Worm (Caenorhabditis elegans): ENCODE measurements around the gene F40G12.7.

Gene F40G12.7

ce11 chrV:14246761-14247160 lies 27.6 kb upstream of the F40G12.7 start, which contains the start of gene K02E11.3:
TSS of gene K02E11.3 (minus strand) at chrV:14246861.
- TF ChIP-seq ceh-24 (tag; optimal IDR thresholded peaks at IDR 0.05) (no peak), npax-4 (tag; optimal IDR thresholded peaks at IDR 0.05) (no peak), F13H6.1 (tag; optimal IDR thresholded peaks at IDR 0.05) (no peak), C38D4.7 (GFP tag; optimal IDR thresholded peaks at IDR 0.05) (no peak), pha-2 (tag; optimal IDR thresholded peaks at IDR 0.05) (no peak), fkh-10 (GFP tag; optimal IDR thresholded peaks at IDR 0.05) (no peak), elt-2 (tag; optimal IDR thresholded peaks at IDR 0.05) (no peak), ceh-31 (tag; optimal IDR thresholded peaks at IDR 0.05) (no peak), unc-42 (tag; optimal IDR thresholded peaks at IDR 0.05) (no peak), dve-1 (tag; optimal IDR thresholded peaks at IDR 0.05) (no peak), sox-4 (tag; optimal IDR thresholded peaks at IDR 0.05) (no peak), C08G9.2 (tag; optimal IDR thresholded peaks at IDR 0.05) (no peak), pha-4 (tag; optimal IDR thresholded peaks at IDR 0.05) (no peak)

ce11 chrV:14248025-14248424 lies 26.3 kb upstream of the F40G12.7 start, which contains the start of gene K02E11.4:
TSS of gene K02E11.4 (minus strand) at chrV:14248125.
- TF ChIP-seq lin-11 (tag; optimal IDR thresholded peaks at IDR 0.05) (no peak), elt-2 (tag; optimal IDR thresholded peaks at IDR 0.05) (no peak), sox-2 (GFP tag; IDR thresholded peaks at IDR 0.05) (no peak), hlh-30 (tag; optimal IDR thresholded peaks at IDR 0.05; ENCODE audit: insufficient read depth) (no peak), unc-42 (tag; optimal IDR thresholded peaks at IDR 0.05) (no peak), ceh-14 (tag; optimal IDR thresholded peaks at IDR 0.05) (no peak), pros-1 (tag; optimal IDR thresholded peaks at IDR 0.05) (no peak), pag-3 (tag; optimal IDR thresholded peaks at IDR 0.05; ENCODE audit: borderline replicate concordance) (no peak), K02D7.2 (tag; optimal IDR thresholded peaks at IDR 0.05) (no peak), ceh-18 (tag; optimal IDR thresholded peaks at IDR 0.05) (no peak), ceh-34 (tag; optimal IDR thresholded peaks at IDR 0.05) (no peak), ztf-16 (tag; optimal IDR thresholded peaks at IDR 0.05) (no peak), pha-2 (tag; optimal IDR thresholded peaks at IDR 0.05) (no peak), madf-2 (tag; optimal IDR thresholded peaks at IDR 0.05) (no peak), odd-2 (tag; optimal IDR thresholded peaks at IDR 0.05) (no peak), elt-4 (tag; optimal IDR thresholded peaks at IDR 0.05) (no peak), pax-1 (tag; optimal IDR thresholded peaks at IDR 0.05) (no peak), ceh-22 (tag; optimal IDR thresholded peaks at IDR 0.05) (no peak)

- TF ChIP-seq fax-1 (tag; optimal IDR thresholded peaks at IDR 0.05) (no peak), F13H6.1 (tag; optimal IDR thresholded peaks at IDR 0.05) (no peak), dve-1 (tag; optimal IDR thresholded peaks at IDR 0.05) (no peak), nfya-1 (tag; optimal IDR thresholded peaks at IDR 0.05) (no peak)
Measured at ce11 chrV:14248654-14249053, 25.7 kb upstream of the F40G12.7 start, which contains the start of gene K02E11.6. TSS of gene K02E11.6 (plus strand) at chrV:14248802.

ce11 chrV:14252025-14252424 lies 22.3 kb upstream of the F40G12.7 start, which contains the start of gene K02E11.5:
TSS of gene K02E11.5 (plus strand) at chrV:14252325.
- no peak for TF ChIP-seq lim-6 (tag; optimal IDR thresholded peaks at IDR 0.05)
- TF ChIP-seq ama-1 (optimal IDR thresholded peaks at IDR 0.05), result no peak

ce11 chrV:14254221-14254620 lies 20.1 kb upstream of the F40G12.7 start, which contains the start of gene K02E11.7:
TSS of gene K02E11.7 (minus strand) at chrV:14254321.
- no peak for TF ChIP-seq C08G9.2 (tag; optimal IDR thresholded peaks at IDR 0.05)

- no peak for TF ChIP-seq ceh-31 (tag; optimal IDR thresholded peaks at IDR 0.05)
- TF ChIP-seq sox-4 (tag; optimal IDR thresholded peaks at IDR 0.05), result no peak
- no peak for TF ChIP-seq hlh-13 (GFP tag; optimal IDR thresholded peaks at IDR 0.05)
- no peak for TF ChIP-seq nfya-1 (tag; optimal IDR thresholded peaks at IDR 0.05)
- TF ChIP-seq ceh-30 (tag; optimal IDR thresholded peaks at IDR 0.05), result no peak
- no peak for TF ChIP-seq ceh-22 (tag; optimal IDR thresholded peaks at IDR 0.05)
- no peak for TF ChIP-seq ceh-9 (tag; optimal IDR thresholded peaks at IDR 0.05)
- TF ChIP-seq tbx-7 (tag; optimal IDR thresholded peaks at IDR 0.05), result no peak
- TF ChIP-seq ceh-6 (GFP tag; optimal IDR thresholded peaks at IDR 0.05), result no peak
- TF ChIP-seq eyg-1 (tag; optimal IDR thresholded peaks at IDR 0.05), result no peak
- no peak for TF ChIP-seq unc-86 (tag; optimal IDR thresholded peaks at IDR 0.05)
- TF ChIP-seq hlh-6 (tag; optimal IDR thresholded peaks at IDR 0.05), result no peak
- no peak for TF ChIP-seq ztf-16 (tag; optimal IDR thresholded peaks at IDR 0.05)
- no peak for TF ChIP-seq unc-3 (GFP tag; conservative IDR thresholded peaks at IDR 0.05)
- no peak for TF ChIP-seq unc-3 (tag; optimal IDR thresholded peaks at IDR 0.05)
Measured at ce11 chrV:14256813-14257212, 17.6 kb upstream of the F40G12.7 start, which contains the start of gene sre-8. TSS of gene sre-8 (plus strand) at chrV:14257113.
